Worm (Caenorhabditis elegans) whole organism, midembryonic: ENCODE data around the gene mpst-1.

Experiments used
- cog-1 ChIP-seq: sonication (generic microtip); optimal IDR thresholded peaks from 2 replicates; lab custom pipeline; 2016; ENCODE audit warnings: missing genetic modification characterization, missing compliant biosample characterization
- med-1 ChIP-seq: sonication (generic microtip); optimal IDR thresholded peaks from 2 replicates; lab custom pipeline; 2017; ENCODE audit warnings: missing genetic modification characterization, mild to moderate bottlenecking, missing compliant biosample characterization, antibody characterized with exemption, missing genetic modification reagents; ENCODE audit not compliant: insufficient read depth
- ref-1 ChIP-seq: fragments of 200-800 bp; sonication (Bioruptor generic); conservative IDR thresholded peaks from 2 replicates; pipeline ENCODE4 v1.3.6; 2022; ENCODE audit warnings: missing genetic modification reagents, missing genetic modification characterization, missing compliant biosample characterization
- ztf-23 ChIP-seq: fragments of 200-800 bp; sonication (Bioruptor generic); IDR thresholded peaks from 2 replicates; pipeline ENCODE4 v1.3.6; 2022; ENCODE audit warnings: missing genetic modification reagents, missing genetic modification characterization, missing compliant biosample characterization
- ztf-29 ChIP-seq: fragments of 200-800 bp; sonication (Bioruptor generic); IDR thresholded peaks from 2 replicates; pipeline ENCODE4 v1.3.6; 2022; ENCODE audit warnings: missing genetic modification reagents, missing genetic modification characterization, missing compliant biosample characterization

ce11 chrV:11787258-11787657 is 39.6 kb downstream of the mpst-1 start, which contains the start of gene F55A11.7:
- TF ChIP-seq cog-1 (no peak), ztf-29 (GFP tag; lab: Robert Waterston, UW) (no peak), ref-1 (GFP tag; lab: Robert Waterston, UW) (no peak), ztf-23 (no peak), med-1 (GFP tag; lab: Kevin White, UChicago) (no peak)
